Worm (Caenorhabditis elegans) whole organism, midembryonic: ENCODE data around the gene F47F2.1.

Experiments
- T22C8.4 ChIP-seq: fragments of 200-800 bp; sonication (Bioruptor generic); IDR thresholded peaks from 2 replicates; pipeline ENCODE4 v1.3.6; 2022; ENCODE audit warnings: missing genetic modification characterization, missing compliant biosample characterization
- flt-1 ChIP-seq: fragments of 200-800 bp; sonication (Bioruptor generic); IDR thresholded peaks from 2 replicates; pipeline ENCODE4 v1.3.6; 2022; ENCODE audit warnings: missing genetic modification characterization, missing compliant biosample characterization
- klf-2 ChIP-seq: fragments of 200-800 bp; sonication (Bioruptor generic); conservative IDR thresholded peaks from 2 replicates; pipeline ENCODE4 v1.3.6; 2022; ENCODE audit warnings: missing genetic modification reagents, missing genetic modification characterization, missing compliant biosample characterization
- ref-1 ChIP-seq: fragments of 200-800 bp; sonication (Bioruptor generic); conservative IDR thresholded peaks from 2 replicates; pipeline ENCODE4 v1.3.6; 2022; ENCODE audit warnings: missing genetic modification reagents, missing genetic modification characterization, missing compliant biosample characterization
- tab-1 ChIP-seq: fragments of 200-800 bp; sonication (Bioruptor generic); IDR thresholded peaks from 2 replicates; pipeline ENCODE4 v1.3.6; 2022; ENCODE audit warnings: missing genetic modification characterization, missing compliant biosample characterization
- ztf-23 ChIP-seq: fragments of 200-800 bp; sonication (Bioruptor generic); IDR thresholded peaks from 2 replicates; pipeline ENCODE4 v1.3.6; 2022; ENCODE audit warnings: missing genetic modification reagents, missing genetic modification characterization, missing compliant biosample characterization

DNA sequence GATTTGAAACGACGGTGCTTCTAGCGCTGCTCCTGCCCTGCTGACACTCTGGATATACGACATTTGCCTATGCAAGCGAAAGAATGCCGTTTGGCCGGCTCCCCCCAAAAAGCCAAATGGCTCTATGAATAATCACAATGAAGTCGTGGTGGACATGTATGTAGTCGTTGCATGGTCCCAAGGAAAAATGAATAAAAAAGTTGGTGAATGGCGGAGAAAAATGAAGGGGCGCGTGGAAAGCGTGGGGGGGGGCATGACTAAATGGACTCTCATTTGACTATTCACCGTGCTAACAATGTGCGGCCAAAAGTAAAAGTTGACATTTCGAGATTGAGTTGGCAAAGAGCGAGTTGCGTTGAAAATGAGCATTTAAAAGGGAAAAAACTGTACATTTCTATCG, 18.9 kb upstream of the F47F2.1 start:
- no peak for TF ChIP-seq tab-1
- TF ChIP-seq ztf-23 (GFP tag; lab: Robert Waterston, UW): no peak
- no peak for TF ChIP-seq T22C8.4 (GFP tag; lab: Robert Waterston, UW)
- TF ChIP-seq flt-1 (GFP tag; lab: Robert Waterston, UW): no peak
- no peak for TF ChIP-seq ref-1
- TF ChIP-seq klf-2 (GFP tag; lab: Robert Waterston, UW): no peak
